Worm (Caenorhabditis elegans) whole organism, midembryonic: ENCODE measurements around the gene nuo-1.

Source experiments
- T22C8.4 ChIP-seq: fragments of 200-800 bp; sonication (Bioruptor generic); IDR thresholded peaks from 2 replicates; pipeline ENCODE4 v1.3.6; 2022; ENCODE audit warnings: missing genetic modification characterization, missing compliant biosample characterization
- cog-1 ChIP-seq: sonication (generic microtip); optimal IDR thresholded peaks from 2 replicates; lab custom pipeline; 2016; ENCODE audit warnings: missing genetic modification characterization, missing compliant biosample characterization
- flt-1 ChIP-seq: fragments of 200-800 bp; sonication (Bioruptor generic); IDR thresholded peaks from 2 replicates; pipeline ENCODE4 v1.3.6; 2022; ENCODE audit warnings: missing genetic modification characterization, missing compliant biosample characterization
- klf-2 ChIP-seq: fragments of 200-800 bp; sonication (Bioruptor generic); conservative IDR thresholded peaks from 2 replicates; pipeline ENCODE4 v1.3.6; 2022; ENCODE audit warnings: missing genetic modification reagents, missing genetic modification characterization, missing compliant biosample characterization
- med-1 ChIP-seq: sonication (generic microtip); optimal IDR thresholded peaks from 2 replicates; lab custom pipeline; 2017; ENCODE audit warnings: missing genetic modification characterization, mild to moderate bottlenecking, missing compliant biosample characterization, antibody characterized with exemption, missing genetic modification reagents; ENCODE audit not compliant: insufficient read depth
- ref-1 ChIP-seq: fragments of 200-800 bp; sonication (Bioruptor generic); conservative IDR thresholded peaks from 2 replicates; pipeline ENCODE4 v1.3.6; 2022; ENCODE audit warnings: missing genetic modification reagents, missing genetic modification characterization, missing compliant biosample characterization
- tab-1 ChIP-seq: fragments of 200-800 bp; sonication (Bioruptor generic); IDR thresholded peaks from 2 replicates; pipeline ENCODE4 v1.3.6; 2022; ENCODE audit warnings: missing genetic modification characterization, missing compliant biosample characterization
- ztf-23 ChIP-seq: fragments of 200-800 bp; sonication (Bioruptor generic); IDR thresholded peaks from 2 replicates; pipeline ENCODE4 v1.3.6; 2022; ENCODE audit warnings: missing genetic modification reagents, missing genetic modification characterization, missing compliant biosample characterization
- ztf-29 ChIP-seq: fragments of 200-800 bp; sonication (Bioruptor generic); IDR thresholded peaks from 2 replicates; pipeline ENCODE4 v1.3.6; 2022; ENCODE audit warnings: missing genetic modification reagents, missing genetic modification characterization, missing compliant biosample characterization

The nuo-1 gene

DNA sequence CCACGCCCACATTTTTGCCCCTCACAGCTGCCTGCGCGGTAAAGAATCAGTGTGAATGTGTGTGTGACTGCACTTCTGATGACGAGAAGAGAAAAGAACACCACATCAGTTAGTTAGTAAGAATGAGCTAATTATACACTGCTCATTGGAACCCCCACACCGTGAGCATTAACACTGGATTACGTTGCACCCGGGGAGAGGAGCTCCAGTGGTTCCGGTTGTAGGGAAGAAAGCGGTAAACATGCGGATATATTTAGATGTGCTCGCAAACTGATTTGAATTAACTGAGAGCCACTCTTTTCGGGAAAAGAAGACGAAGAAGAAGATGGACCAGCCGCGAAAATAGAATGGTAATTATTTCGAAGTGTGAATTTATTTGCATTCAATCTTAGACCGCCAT is 10.9 kb upstream of the nuo-1 start:
- TF ChIP-seq tab-1 (GFP tag; lab: Robert Waterston, UW) (no peak), med-1 (GFP tag; lab: Kevin White, UChicago) (no peak), cog-1 (tag; lab: Kevin White, UChicago) (no peak)

DNA sequence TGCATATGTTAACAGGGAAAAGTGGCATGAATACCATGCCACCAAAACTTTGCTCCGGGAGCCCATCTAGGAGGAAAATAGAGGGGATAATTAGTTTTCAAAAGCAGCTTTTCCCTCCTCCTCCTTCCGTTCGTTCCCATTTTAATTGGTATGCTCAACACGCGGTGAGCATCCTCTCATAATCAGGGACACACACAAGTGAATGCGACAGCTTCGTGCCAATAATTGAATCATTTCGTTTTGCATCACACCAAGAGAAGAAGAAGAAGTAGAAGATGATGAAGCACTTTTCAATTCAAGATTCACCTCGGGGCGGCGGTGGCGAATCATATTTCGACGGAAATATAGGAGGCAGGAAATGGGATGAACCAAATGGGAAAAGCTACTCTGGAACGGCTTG is 9.5 kb upstream of the nuo-1 start:
- TF ChIP-seq T22C8.4 (GFP tag; lab: Robert Waterston, UW) (no peak), ztf-23 (GFP tag; lab: Robert Waterston, UW) (no peak), flt-1 (GFP tag; lab: Robert Waterston, UW) (no peak), klf-2 (no peak), ztf-29 (no peak), med-1 (GFP tag; lab: Kevin White, UChicago) (no peak), ref-1 (no peak), tab-1 (GFP tag; lab: Robert Waterston, UW) (no peak), cog-1 (tag; lab: Kevin White, UChicago) (no peak)

DNA sequence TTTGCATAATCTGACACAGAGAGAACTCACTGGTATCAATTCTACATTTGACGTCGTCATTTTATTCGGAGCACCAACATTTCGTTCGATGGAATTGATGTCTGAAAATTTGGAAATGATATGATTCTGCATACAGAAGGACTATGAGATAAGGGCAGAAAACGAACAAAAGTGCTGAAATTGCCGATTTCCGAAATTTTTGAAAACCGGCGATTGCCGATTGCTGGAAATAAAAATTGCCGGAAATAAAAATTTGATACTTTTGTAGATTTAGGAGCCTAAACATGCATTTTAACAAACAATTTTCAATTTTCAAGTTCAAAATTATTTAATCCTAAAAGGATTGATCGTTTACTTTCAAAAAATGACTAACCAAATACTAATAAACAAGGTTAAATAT is 8.3 kb upstream of the nuo-1 start, which contains the start of gene unc-53:
unc-53 (minus strand) TSS at position 101 of the 400 bp plus-strand sequence.
- TF ChIP-seq cog-1 (tag; lab: Kevin White, UChicago) (no peak), flt-1 (GFP tag; lab: Robert Waterston, UW) (no peak), med-1 (GFP tag; lab: Kevin White, UChicago) (no peak), T22C8.4 (GFP tag; lab: Robert Waterston, UW) (no peak), tab-1 (GFP tag; lab: Robert Waterston, UW) (no peak), klf-2 (no peak), ztf-29 (no peak)

DNA sequence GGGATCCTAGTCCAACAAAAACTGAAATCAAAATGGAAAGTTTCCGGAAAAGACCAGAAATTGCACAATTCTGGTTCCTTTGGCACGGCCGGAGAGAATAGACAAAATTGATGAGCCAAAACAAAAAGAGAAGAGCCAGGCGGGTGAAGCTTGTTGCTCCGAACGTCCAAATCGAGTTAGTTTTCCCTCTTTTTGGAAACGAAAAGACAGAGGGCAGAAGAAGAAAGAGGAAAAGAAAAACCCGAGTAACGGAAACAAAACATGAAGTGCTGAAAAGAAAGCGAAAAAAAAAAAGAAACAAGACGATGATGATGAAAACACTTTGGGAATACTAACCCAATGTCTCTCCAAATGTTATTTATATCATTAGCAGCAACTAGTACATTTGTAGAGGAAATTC is 6.1 kb upstream of the nuo-1 start:
- TF ChIP-seq cog-1 (tag; lab: Kevin White, UChicago), result no peak
- TF ChIP-seq ztf-29, result no peak
- TF ChIP-seq klf-2, result no peak

DNA sequence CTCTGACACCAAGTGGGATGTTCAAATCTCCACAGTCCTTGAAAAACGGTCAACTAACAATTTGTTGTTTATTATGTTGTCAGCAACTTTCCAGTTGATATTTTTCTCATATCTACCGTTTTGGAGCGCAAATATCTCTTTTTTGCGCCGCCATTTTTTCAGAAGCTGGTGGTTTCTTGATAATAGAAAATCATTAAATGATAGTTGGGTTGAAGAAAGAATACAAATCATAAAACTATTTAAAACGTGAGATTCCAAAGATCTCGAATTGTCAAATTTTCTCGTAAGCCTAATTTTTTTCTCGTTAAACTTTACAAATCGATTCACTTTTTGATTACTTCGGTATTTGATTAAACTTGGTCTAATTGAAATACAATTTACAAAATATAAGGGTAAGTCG is 5.2 kb upstream of the nuo-1 start, which contains the start of gene rpl-42:
rpl-42 (plus strand) TSS at position 301 of the 400 bp plus-strand sequence.
- no peak for TF ChIP-seq ztf-23 (GFP tag; lab: Robert Waterston, UW)
- no peak for TF ChIP-seq flt-1 (GFP tag; lab: Robert Waterston, UW)
- no peak for TF ChIP-seq klf-2
- no peak for TF ChIP-seq ref-1
- no peak for TF ChIP-seq tab-1 (GFP tag; lab: Robert Waterston, UW)
- no peak for TF ChIP-seq T22C8.4 (GFP tag; lab: Robert Waterston, UW)
- TF ChIP-seq cog-1 (tag; lab: Kevin White, UChicago), result no peak
- no peak for TF ChIP-seq ztf-29
- no peak for TF ChIP-seq med-1 (GFP tag; lab: Kevin White, UChicago)

DNA sequence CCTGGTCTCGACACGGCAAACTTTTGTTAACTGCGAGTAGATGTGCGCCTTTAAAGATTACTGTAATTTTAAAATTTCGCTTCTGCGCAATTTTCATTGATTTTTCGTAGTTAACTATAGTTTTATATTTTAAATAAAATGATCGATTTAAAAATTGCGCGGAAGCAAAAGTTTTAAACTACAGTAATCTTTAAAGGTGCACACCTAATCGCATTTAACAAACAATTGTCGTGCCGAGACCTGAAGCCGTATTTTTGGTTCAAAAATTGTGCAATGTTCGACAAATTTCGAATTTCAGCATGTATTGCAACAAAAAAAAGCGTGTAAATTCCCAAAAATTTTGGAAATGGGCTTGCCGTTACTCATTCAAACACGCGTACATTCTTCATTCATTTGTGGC is 3.2 kb upstream of the nuo-1 start:
- TF ChIP-seq med-1 (GFP tag; lab: Kevin White, UChicago) (no peak), ztf-23 (GFP tag; lab: Robert Waterston, UW) (no peak), cog-1 (tag; lab: Kevin White, UChicago) (no peak), tab-1 (GFP tag; lab: Robert Waterston, UW) (no peak), klf-2 (no peak), T22C8.4 (GFP tag; lab: Robert Waterston, UW) (no peak), ref-1 (no peak), flt-1 (GFP tag; lab: Robert Waterston, UW) (no peak), ztf-29 (no peak)

DNA sequence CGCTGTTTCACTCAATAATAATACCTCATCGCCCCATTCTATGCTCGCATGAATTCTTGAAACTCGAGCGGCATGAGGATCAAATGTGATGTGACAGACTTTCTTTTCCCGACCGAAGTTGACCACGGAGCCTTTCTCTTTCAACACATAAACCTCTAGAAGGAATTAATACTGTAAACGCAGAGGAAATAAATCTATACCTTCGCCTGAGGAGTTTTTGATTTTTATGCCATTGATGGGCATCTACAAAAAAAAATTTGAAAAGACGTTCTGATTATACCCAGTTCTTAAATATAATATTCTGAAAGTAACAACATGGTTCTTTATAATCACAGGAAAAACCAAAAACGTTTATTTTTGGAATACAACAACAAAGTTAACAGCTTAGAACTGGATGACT is 1.4 kb upstream of the nuo-1 start, which contains the start of gene nbs-1:
nbs-1 (minus strand) TSS at position 246 of the 400 bp plus-strand sequence.
- TF ChIP-seq T22C8.4 (GFP tag; lab: Robert Waterston, UW) (no peak), klf-2 (no peak), ztf-29 (no peak), flt-1 (GFP tag; lab: Robert Waterston, UW) (no peak), ztf-23 (GFP tag; lab: Robert Waterston, UW) (no peak), ref-1 (no peak), med-1 (GFP tag; lab: Kevin White, UChicago) (no peak), cog-1 (tag; lab: Kevin White, UChicago) (no peak), tab-1 (GFP tag; lab: Robert Waterston, UW) (no peak)

DNA sequence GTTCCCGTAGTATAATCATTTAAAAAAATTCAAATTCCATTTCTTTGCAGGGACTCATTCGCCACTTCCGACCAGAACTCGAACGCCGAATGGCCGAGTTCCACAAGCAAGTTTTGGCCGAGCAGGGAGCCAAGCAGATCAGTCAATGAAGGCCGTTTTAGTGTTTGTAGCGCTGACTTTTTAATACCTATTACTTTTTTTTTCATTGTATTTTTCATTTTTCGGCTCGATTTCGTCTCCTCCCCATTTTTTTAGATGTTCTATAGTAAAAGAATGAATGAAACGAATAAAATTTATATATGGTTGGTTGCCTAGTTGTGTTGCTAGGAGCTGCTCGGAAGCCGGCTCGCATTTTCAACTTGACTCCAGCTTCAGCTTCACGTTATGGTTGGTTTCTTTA is 2.2 kb downstream of the nuo-1 start, which contains the start of gene C09H10.4:
C09H10.4 (plus strand) TSS at position 301 of the 400 bp plus-strand sequence.
- no peak for TF ChIP-seq ref-1
- no peak for TF ChIP-seq ztf-23 (GFP tag; lab: Robert Waterston, UW)
- TF ChIP-seq cog-1 (tag; lab: Kevin White, UChicago), result no peak
- no peak for TF ChIP-seq med-1 (GFP tag; lab: Kevin White, UChicago)
- TF ChIP-seq ztf-29, result no peak
- TF ChIP-seq tab-1 (GFP tag; lab: Robert Waterston, UW), result no peak
- no peak for TF ChIP-seq klf-2
- no peak for TF ChIP-seq flt-1 (GFP tag; lab: Robert Waterston, UW)
- TF ChIP-seq T22C8.4 (GFP tag; lab: Robert Waterston, UW), result no peak

DNA sequence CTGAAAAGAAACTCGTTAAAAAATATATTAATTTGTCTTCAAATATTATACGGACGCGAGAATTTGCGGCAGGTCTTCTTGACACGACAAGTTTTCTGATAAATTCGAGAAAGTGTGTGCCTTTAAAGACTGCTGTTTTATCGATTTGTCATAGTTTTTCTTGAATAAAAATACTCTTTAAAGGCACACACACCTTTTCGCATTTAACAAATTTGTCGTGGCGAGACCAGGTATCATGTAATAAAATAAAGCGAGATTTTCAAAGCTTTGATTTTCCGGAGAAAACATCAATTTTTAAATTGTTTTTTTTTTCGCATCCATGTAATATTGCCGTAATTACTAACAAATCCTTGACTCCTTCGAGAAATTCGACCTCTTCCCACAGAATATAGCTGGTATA is 3.5 kb downstream of the nuo-1 start:
- TF ChIP-seq tab-1 (GFP tag; lab: Robert Waterston, UW) (no peak), klf-2 (no peak), med-1 (GFP tag; lab: Kevin White, UChicago) (no peak), ref-1 (no peak), cog-1 (tag; lab: Kevin White, UChicago) (no peak), flt-1 (GFP tag; lab: Robert Waterston, UW) (no peak), ztf-23 (GFP tag; lab: Robert Waterston, UW) (no peak), T22C8.4 (GFP tag; lab: Robert Waterston, UW) (no peak), ztf-29 (no peak)

DNA sequence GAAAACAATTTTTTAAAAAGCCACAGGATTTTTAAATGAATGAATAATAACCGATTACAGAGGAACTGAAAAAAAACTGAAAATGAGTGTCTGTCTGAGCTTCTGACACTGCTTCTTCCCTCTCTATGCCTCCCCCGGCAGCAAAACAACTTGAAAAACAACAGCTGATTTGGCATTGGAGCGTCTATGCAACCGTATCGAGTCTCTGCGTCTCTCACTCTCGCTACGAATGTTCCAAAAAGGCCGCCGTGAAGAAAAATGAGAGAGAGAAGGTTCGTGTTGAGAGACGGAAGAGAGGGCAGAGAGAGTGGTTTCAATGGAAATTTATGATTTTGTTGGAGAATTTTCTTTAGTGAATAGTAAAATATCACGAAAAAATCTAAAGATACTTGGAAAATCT is 5.4 kb downstream of the nuo-1 start:
- no peak for TF ChIP-seq tab-1 (GFP tag; lab: Robert Waterston, UW)
- no peak for TF ChIP-seq T22C8.4 (GFP tag; lab: Robert Waterston, UW)
- TF ChIP-seq cog-1 (tag; lab: Kevin White, UChicago), result peak; percentile 29
- no peak for TF ChIP-seq flt-1 (GFP tag; lab: Robert Waterston, UW)
- no peak for TF ChIP-seq ztf-23 (GFP tag; lab: Robert Waterston, UW)
